Fruit fly (Drosophila melanogaster) whole organism, embryonic: ENCODE measurements around the gene sra.

Source experiments
- Ada2b ChIP-seq: fragments of 200-800 bp; sonication (Bioruptor generic); IDR thresholded peaks from 2 replicates; pipeline ENCODE4 v1.3.6; 2022; ENCODE audit warnings: missing biosample characterization, missing genetic modification characterization
- Adf1 ChIP-seq: fragments of 200-800 bp; sonication (Bioruptor generic); IDR thresholded peaks from 2 replicates; pipeline ENCODE4 v1.3.6; 2022; ENCODE audit warnings: missing biosample characterization, missing genetic modification characterization
- Bdp1 ChIP-seq: fragments of 200-800 bp; sonication (Bioruptor generic); optimal IDR thresholded peaks from 3 replicates; lab custom pipeline; 2016; ENCODE audit warnings: missing biosample characterization, missing genetic modification characterization
- CG1024 ChIP-seq: fragments of 200-800 bp; sonication (Bioruptor generic); IDR thresholded peaks from 2 replicates; pipeline ENCODE4 v1.3.6; 2022; ENCODE audit warnings: missing biosample characterization, missing genetic modification characterization
- CG10979 ChIP-seq: fragments of 200-800 bp; sonication (Bioruptor generic); optimal IDR thresholded peaks from 2 replicates; lab custom pipeline; 2018; ENCODE audit warnings: missing biosample characterization, mild to moderate bottlenecking, missing genetic modification characterization, moderate library complexity
- CG11093 ChIP-seq: fragments of 200-800 bp; sonication (Bioruptor generic); IDR thresholded peaks from 3 replicates; pipeline ENCODE4 v1.3.6; 2022; ENCODE audit warnings: missing biosample characterization, missing genetic modification characterization
- CG1647 ChIP-seq: fragments of 200-800 bp; sonication (Bioruptor generic); optimal IDR thresholded peaks from 3 replicates; lab custom pipeline; 2016; ENCODE audit warnings: missing biosample characterization, missing genetic modification characterization
- CG17328 ChIP-seq: fragments of 200-800 bp; sonication (Bioruptor generic); IDR thresholded peaks from 2 replicates; pipeline ENCODE4 v1.3.6; 2022; ENCODE audit warnings: missing biosample characterization, missing genetic modification characterization
- CG18764 ChIP-seq: fragments of 200-800 bp; sonication (Bioruptor generic); optimal IDR thresholded peaks from 3 replicates; lab custom pipeline; 2016; ENCODE audit warnings: missing biosample characterization, missing genetic modification characterization
- CG2678 ChIP-seq: fragments of 200-800 bp; sonication (Bioruptor generic); optimal IDR thresholded peaks from 3 replicates; lab custom pipeline; 2019; ENCODE audit warnings: missing biosample characterization, mild to moderate bottlenecking, missing genetic modification characterization, moderate library complexity
- CG30020 ChIP-seq: fragments of 200-800 bp; optimal IDR thresholded peaks from 2 replicates; lab custom pipeline; 2019; ENCODE audit warnings: missing biosample characterization, mild to moderate bottlenecking, missing genetic modification characterization, moderate library complexity
- CG31388 ChIP-seq: fragments of 200-800 bp; sonication (Bioruptor generic); optimal IDR thresholded peaks from 2 replicates; lab custom pipeline; 2016; ENCODE audit warnings: missing biosample characterization, missing genetic modification characterization
- CG31441 ChIP-seq: fragments of 200-800 bp; sonication (Bioruptor generic); IDR thresholded peaks from 2 replicates; pipeline ENCODE4 v1.3.6; 2022; ENCODE audit warnings: missing biosample characterization, missing genetic modification characterization
- CG4424 ChIP-seq: fragments of 200-800 bp; sonication (Bioruptor generic); optimal IDR thresholded peaks from 3 replicates; lab custom pipeline; 2016; ENCODE audit warnings: missing biosample characterization, missing genetic modification characterization
- CG4730 ChIP-seq: fragments of 200-800 bp; sonication (Bioruptor generic); IDR thresholded peaks from 2 replicates; pipeline ENCODE4 v1.3.6; 2022; ENCODE audit warnings: missing biosample characterization, missing genetic modification characterization
- CG5245 ChIP-seq: fragments of 200-800 bp; sonication (Bioruptor generic); optimal IDR thresholded peaks from 3 replicates; lab custom pipeline; 2016; ENCODE audit warnings: missing biosample characterization, missing genetic modification characterization
- CG8478 ChIP-seq: fragments of >200 bp; optimal IDR thresholded peaks from 2 replicates; lab custom pipeline; 2018
- CG9727 ChIP-seq: fragments of 200-800 bp; sonication (Bioruptor generic); optimal IDR thresholded peaks from 3 replicates; lab custom pipeline; 2017; ENCODE audit warnings: missing biosample characterization, mild to moderate bottlenecking, missing genetic modification characterization
- CG9797 ChIP-seq: fragments of 200-800 bp; sonication (Bioruptor generic); optimal IDR thresholded peaks from 3 replicates; lab custom pipeline; 2018; ENCODE audit warnings: missing biosample characterization, mild to moderate bottlenecking, missing genetic modification characterization
- HmgZ ChIP-seq: fragments of 200-800 bp; sonication (Bioruptor generic); optimal IDR thresholded peaks from 2 replicates; lab custom pipeline; 2018; ENCODE audit warnings: missing biosample characterization, mild to moderate bottlenecking, missing genetic modification characterization
- Lpt ChIP-seq: fragments of >200 bp; optimal IDR thresholded peaks from 2 replicates; lab custom pipeline; 2018; ENCODE audit warnings: missing biosample characterization, missing genetic modification characterization
- Mrtf ChIP-seq: fragments of 200-800 bp; sonication (Bioruptor generic); IDR thresholded peaks from 3 replicates; pipeline ENCODE4 v1.3.6; 2022; ENCODE audit warnings: missing biosample characterization, missing genetic modification characterization
- PHDP ChIP-seq: fragments of 200-800 bp; sonication (Bioruptor generic); optimal IDR thresholded peaks from 3 replicates; lab custom pipeline; 2018; ENCODE audit warnings: missing biosample characterization, mild to moderate bottlenecking, missing genetic modification characterization, moderate library complexity
- Pdp1 ChIP-seq, 2 experiments: fragments of 200-800 bp; sonication (Bioruptor generic); optimal IDR thresholded peaks; 3 replicates each; lab custom pipeline; 2016; ENCODE audit warnings: missing biosample characterization in 2 of 2, missing genetic modification characterization in 2 of 2, mild to moderate bottlenecking in 1 of 2, moderate library complexity in 1 of 2
- Sox102F ChIP-seq: fragments of 200-800 bp; sonication (Bioruptor generic); optimal IDR thresholded peaks from 2 replicates; lab custom pipeline; 2018; ENCODE audit warnings: missing biosample characterization, mild to moderate bottlenecking, missing genetic modification characterization, moderate library complexity
- Usf ChIP-seq: fragments of 200-800 bp; sonication (Bioruptor generic); optimal IDR thresholded peaks from 2 replicates; lab custom pipeline; 2017; ENCODE audit warnings: missing genotype, missing biosample characterization, missing genetic modification characterization
- ase ChIP-seq: fragments of 200-800 bp; sonication (Bioruptor generic); IDR thresholded peaks from 3 replicates; pipeline ENCODE4 v1.3.6; 2022; ENCODE audit warnings: missing biosample characterization, missing genetic modification characterization
- bsh ChIP-seq, 2 experiments: fragments of 200-800 bp; sonication (Bioruptor generic); optimal IDR thresholded peaks; 2 replicates each; lab custom pipeline; 2017 to 2018; ENCODE audit warnings: mild to moderate bottlenecking in 2 of 2, missing biosample characterization in 2 of 2, missing genetic modification characterization in 2 of 2, moderate library complexity in 1 of 2
- croc ChIP-seq: fragments of 200-800 bp; sonication (Bioruptor generic); conservative IDR thresholded peaks from 3 replicates; pipeline ENCODE4 v1.3.6; 2022; ENCODE audit warnings: missing biosample characterization, missing genetic modification characterization
- crol ChIP-seq: fragments of 200-800 bp; sonication (Bioruptor generic); IDR thresholded peaks from 2 replicates; pipeline ENCODE4 v1.3.6; 2022; ENCODE audit warnings: missing biosample characterization, missing genetic modification characterization
- dan ChIP-seq: fragments of 200-800 bp; sonication (Bioruptor generic); IDR thresholded peaks from 2 replicates; pipeline ENCODE4 v1.3.6; 2022; ENCODE audit warnings: missing biosample characterization, missing genetic modification characterization
- dysf ChIP-seq: fragments of 200-800 bp; sonication (Bioruptor generic); IDR thresholded peaks from 3 replicates; pipeline ENCODE4 v1.3.6; 2022; ENCODE audit warnings: missing biosample characterization, missing genetic modification characterization
- fu2 ChIP-seq: fragments of 200-800 bp; sonication (Bioruptor generic); optimal IDR thresholded peaks from 2 replicates; lab custom pipeline; 2016; ENCODE audit warnings: missing biosample characterization, missing genetic modification characterization
- gcm ChIP-seq: fragments of 200-800 bp; sonication (Bioruptor generic); optimal IDR thresholded peaks from 2 replicates; lab custom pipeline; 2019; ENCODE audit warnings: missing biosample characterization, mild to moderate bottlenecking, missing genetic modification characterization, moderate library complexity
- gfzf ChIP-seq: fragments of 200-800 bp; sonication (Bioruptor generic); optimal IDR thresholded peaks from 2 replicates; lab custom pipeline; 2016; ENCODE audit warnings: missing biosample characterization, mild to moderate bottlenecking, missing genetic modification characterization, moderate library complexity
- gsb ChIP-seq: fragments of 200-800 bp; sonication (Bioruptor generic); IDR thresholded peaks from 2 replicates; pipeline ENCODE4 v1.3.6; 2022; ENCODE audit warnings: missing biosample characterization, missing genetic modification characterization
- gt ChIP-seq: fragments of 200-800 bp; sonication (Bioruptor generic); IDR thresholded peaks from 2 replicates; pipeline ENCODE4 v1.3.6; 2022; ENCODE audit warnings: missing biosample characterization, missing genetic modification characterization
- ham ChIP-seq: fragments of 200-800 bp; sonication (Bioruptor generic); IDR thresholded peaks from 2 replicates; pipeline ENCODE4 v1.3.6; 2022; ENCODE audit warnings: missing biosample characterization, missing genetic modification characterization
- hth ChIP-seq: fragments of >200 bp; optimal IDR thresholded peaks from 2 replicates; lab custom pipeline; 2017; ENCODE audit warnings: inconsistent platforms
- jing ChIP-seq: fragments of 200-800 bp; sonication (Bioruptor generic); optimal IDR thresholded peaks from 2 replicates; lab custom pipeline; 2018; ENCODE audit warnings: missing biosample characterization, mild to moderate bottlenecking, missing genetic modification characterization
- lola ChIP-seq, 3 experiments: fragments of >200 bp in 2 of 3; fragments of 200-800 bp in 1 of 3; sonication (Bioruptor generic) in 1 of 3; optimal IDR thresholded peaks; 2 replicates each; lab custom pipeline; 2017 to 2019; ENCODE audit warnings: missing biosample characterization in 3 of 3, missing genetic modification characterization in 3 of 3, mild to moderate bottlenecking in 1 of 3, moderate library complexity in 1 of 3
- lov ChIP-seq, 2 experiments: fragments of 200-800 bp in 1 of 2; fragments of >200 bp in 1 of 2; sonication (Bioruptor generic) in 1 of 2; IDR thresholded peaks in 1 of 2; optimal IDR thresholded peaks in 1 of 2; 2 replicates in 1 of 2; 3 replicates in 1 of 2; pipeline versions ENCODE4 v1.3.6 to Lab custom; 2017 to 2022; ENCODE audit warnings: missing biosample characterization in 1 of 2, missing genetic modification characterization in 1 of 2
- nerfin-2 ChIP-seq: fragments of 200-800 bp; sonication (Bioruptor generic); IDR thresholded peaks from 2 replicates; pipeline ENCODE4 v1.3.6; 2022; ENCODE audit warnings: missing biosample characterization, missing genetic modification characterization; ENCODE audit not compliant: partially characterized antibody
- nom ChIP-seq: fragments of 200-800 bp; sonication (Bioruptor generic); optimal IDR thresholded peaks from 2 replicates; lab custom pipeline; 2017; ENCODE audit warnings: missing biosample characterization, missing genetic modification characterization, mild to moderate bottlenecking, moderate library complexity, missing genetic modification reagents
- pros ChIP-seq: fragments of 200-800 bp; sonication (Bioruptor generic); optimal IDR thresholded peaks from 3 replicates; lab custom pipeline; 2019; ENCODE audit warnings: missing biosample characterization, mild to moderate bottlenecking, missing genetic modification characterization, moderate library complexity
- sd ChIP-seq: fragments of 200-800 bp; sonication (Bioruptor generic); optimal IDR thresholded peaks from 3 replicates; lab custom pipeline; 2018; ENCODE audit warnings: missing biosample characterization, mild to moderate bottlenecking, missing genetic modification characterization, moderate library complexity
- sim ChIP-seq: fragments of 200-800 bp; sonication (Bioruptor generic); IDR thresholded peaks from 2 replicates; pipeline ENCODE4 v1.3.6; 2022; ENCODE audit warnings: missing biosample characterization, missing genetic modification characterization
- slou ChIP-seq: fragments of 200-800 bp; sonication (Bioruptor generic); optimal IDR thresholded peaks from 3 replicates; lab custom pipeline; 2016; ENCODE audit warnings: missing biosample characterization, missing genetic modification characterization
- tup ChIP-seq: fragments of 200-800 bp; sonication (Bioruptor generic); optimal IDR thresholded peaks from 2 replicates; lab custom pipeline; 2016; ENCODE audit warnings: missing biosample characterization, mild to moderate bottlenecking, missing genetic modification characterization, moderate library complexity
- vnd ChIP-seq: fragments of 200-800 bp; sonication (Bioruptor generic); IDR thresholded peaks from 3 replicates; pipeline ENCODE4 v1.3.6; 2022; ENCODE audit warnings: missing biosample characterization, missing genetic modification characterization; ENCODE audit not compliant: partially characterized antibody

Gene sra

DNA sequence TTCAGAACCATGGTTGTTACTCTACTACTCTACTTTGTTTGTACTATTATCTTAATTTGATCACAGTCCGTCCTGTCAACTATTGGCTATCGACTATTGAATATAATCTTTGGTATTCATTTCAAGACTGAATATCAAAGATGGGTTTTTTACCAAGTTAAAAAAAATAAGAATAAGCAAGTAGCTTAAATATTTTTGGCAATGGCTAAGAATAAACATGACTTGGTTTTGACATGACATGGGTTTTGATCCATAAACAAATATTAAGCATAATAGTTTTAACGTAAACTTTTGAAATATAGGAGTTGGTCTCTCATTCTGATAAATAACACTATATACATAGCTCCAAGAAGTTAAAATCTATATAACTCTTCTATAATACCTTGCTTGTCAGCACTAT lies 55.0 kb downstream of the sra start (continued):
- TF ChIP-seq ase (GFP tag; lab: Robert Waterston, UW): no peak
- peak; percentile 56 for TF ChIP-seq CG2678 (tag; lab: Kevin White, UChicago)
- TF ChIP-seq vnd (GFP tag; lab: Robert Waterston, UW): no peak

DNA sequence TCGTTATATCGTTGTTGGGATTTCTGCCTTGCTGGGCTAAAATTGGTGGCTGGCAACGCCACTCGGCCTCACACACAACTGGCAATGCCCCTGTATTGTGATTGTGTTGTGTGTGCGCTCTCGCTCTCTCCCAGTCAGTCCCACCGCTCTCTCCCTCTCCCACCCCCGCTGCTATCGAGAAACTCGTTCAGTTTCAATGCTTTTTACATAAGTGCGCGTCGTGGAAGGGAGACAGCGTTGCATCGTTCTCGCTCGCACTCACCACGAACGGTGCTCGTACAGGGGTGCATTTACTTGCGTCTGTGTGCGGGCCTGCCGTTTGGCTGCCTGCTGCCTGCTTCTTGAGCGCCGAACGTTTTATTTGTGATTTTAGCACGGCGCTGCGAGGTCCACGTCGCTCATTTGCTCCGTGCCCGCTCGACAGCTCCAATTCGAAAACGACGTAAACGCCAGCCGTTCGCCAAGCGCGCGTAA lies 55.7 kb downstream of the sra start:
- no peak for TF ChIP-seq ham (GFP tag; lab: Robert Waterston, UW)
- TF ChIP-seq croc (GFP tag; lab: Robert Waterston, UW): no peak
- TF ChIP-seq crol (GFP tag; lab: Robert Waterston, UW): no peak
- TF ChIP-seq fu2 (GFP tag; lab: Kevin White, UChicago): no peak
- peak; percentile 41 for TF ChIP-seq CG10979 (tag; lab: Kevin White, UChicago)
- no peak for TF ChIP-seq CG4424 (GFP tag; lab: Kevin White, UChicago)
- no peak for TF ChIP-seq dysf
- TF ChIP-seq lov (optimal IDR thresholded peaks at IDR 0.05; lab: Kevin White, UChicago): no peak
- no peak for TF ChIP-seq lov (GFP tag; IDR thresholded peaks at IDR 0.05; lab: Robert Waterston, UW)
- no peak for TF ChIP-seq nerfin-2 (GFP tag; lab: Robert Waterston, UW)
- TF ChIP-seq CG17328 (GFP tag; lab: Robert Waterston, UW): no peak
- TF ChIP-seq Lpt (GFP tag; lab: Kevin White, UChicago): no peak
- TF ChIP-seq CG4730 (GFP tag; lab: Robert Waterston, UW): no peak
- no peak for TF ChIP-seq dan (GFP tag; lab: Robert Waterston, UW)
- peak in 1 of 2 experiments; percentile 50 for TF ChIP-seq bsh (GFP tag; optimal IDR thresholded peaks at IDR 0.05; lab: Kevin White, UChicago)
- no peak for TF ChIP-seq CG31388
- no peak for TF ChIP-seq CG31441 (GFP tag; lab: Robert Waterston, UW)
- no peak for TF ChIP-seq CG1024 (GFP tag; lab: Robert Waterston, UW)
- no peak for TF ChIP-seq Mrtf (GFP tag; lab: Robert Waterston, UW)
- TF ChIP-seq tup (GFP tag; lab: Kevin White, UChicago): no peak
- TF ChIP-seq CG18764 (GFP tag; lab: Kevin White, UChicago): no peak
- peak; percentile 95 for TF ChIP-seq pros (GFP tag; lab: Kevin White, UChicago)
- TF ChIP-seq sd (tag; lab: Kevin White, UChicago): peak; percentile 91
- TF ChIP-seq slou: no peak
- no peak for TF ChIP-seq CG30020 (tag; lab: Kevin White, UChicago)
- TF ChIP-seq lola (GFP tag; optimal IDR thresholded peaks at IDR 0.05; lab: Kevin White, UChicago): no peak
- TF ChIP-seq jing (GFP tag; lab: Kevin White, UChicago): no peak
- no peak for TF ChIP-seq Adf1 (GFP tag; lab: Robert Waterston, UW)
- no peak for TF ChIP-seq hth (lab: Kevin White, UChicago)
- no peak for TF ChIP-seq CG9797 (GFP tag; lab: Kevin White, UChicago)
- TF ChIP-seq gsb (GFP tag; lab: Robert Waterston, UW): no peak
- TF ChIP-seq gfzf (GFP tag; lab: Kevin White, UChicago): no peak
- no peak for TF ChIP-seq CG11093
- no peak for TF ChIP-seq sim (GFP tag; lab: Robert Waterston, UW)
- no peak for TF ChIP-seq Sox102F (GFP tag; lab: Kevin White, UChicago)
- no peak for TF ChIP-seq Ada2b
- no peak for TF ChIP-seq Usf (GFP tag; lab: Kevin White, UChicago)
- peak; percentile 31 for TF ChIP-seq Bdp1
- TF ChIP-seq nom (GFP tag; lab: Kevin White, UChicago): peak; percentile 90
- TF ChIP-seq gt (GFP tag; lab: Robert Waterston, UW): no peak
- TF ChIP-seq CG1647 (GFP tag; lab: Kevin White, UChicago): peak; percentile 39
- TF ChIP-seq Pdp1 (GFP tag; optimal IDR thresholded peaks at IDR 0.05; lab: Kevin White, UChicago): peak in 1 of 2 experiments; percentile 100
- peak; percentile 34 for TF ChIP-seq PHDP
- peak; percentile 89 for TF ChIP-seq HmgZ (tag; lab: Kevin White, UChicago)
- TF ChIP-seq CG8478 (lab: Kevin White, UChicago): peak; percentile 99
- TF ChIP-seq CG9727: no peak
- TF ChIP-seq gcm: peak; percentile 90
- peak; percentile 4 for TF ChIP-seq CG5245 (GFP tag; lab: Kevin White, UChicago)
